Worm (Caenorhabditis elegans) whole organism, young adult: ENCODE results near the gene capg-2.

Experiments used
- F49E8.2 ChIP-seq: sonication (generic microtip); optimal IDR thresholded peaks from 3 replicates; lab custom pipeline; 2017; ENCODE audit warnings: missing genetic modification characterization, mild to moderate bottlenecking, missing compliant biosample characterization, antibody characterized with exemption, moderate library complexity; ENCODE audit not compliant: insufficient read depth
- Y79H2A.3 ChIP-seq: fragments of 200-800 bp; sonication (Bioruptor generic); conservative IDR thresholded peaks from 2 replicates; pipeline ENCODE4 v1.3.6; 2022; ENCODE audit warnings: missing genetic modification reagents, missing genetic modification characterization, missing compliant biosample characterization
- ceh-27 ChIP-seq: fragments of 200-800 bp; sonication (Bioruptor generic); optimal IDR thresholded peaks from 2 replicates; lab custom pipeline; 2018; ENCODE audit warnings: mild to moderate bottlenecking, missing genetic modification characterization, moderate library complexity, missing compliant biosample characterization
- die-1 ChIP-seq: sonication (generic microtip); optimal IDR thresholded peaks from 2 replicates; lab custom pipeline; 2016; ENCODE audit warnings: missing genotype, mild to moderate bottlenecking, missing genetic modification characterization, missing compliant biosample characterization
- ekl-4 ChIP-seq: fragments of 200-800 bp; sonication (Bioruptor generic); IDR thresholded peaks from 2 replicates; pipeline ENCODE4 v1.3.6; 2022; ENCODE audit warnings: missing genetic modification reagents, missing genetic modification characterization, missing compliant biosample characterization
- hmg-20 ChIP-seq: fragments of 200-800 bp; sonication (Bioruptor generic); IDR thresholded peaks from 2 replicates; pipeline ENCODE4 v1.3.6; 2022; ENCODE audit warnings: missing genetic modification reagents, missing genetic modification characterization, missing compliant biosample characterization
- lin-40 ChIP-seq: sonication (generic microtip); optimal IDR thresholded peaks from 2 replicates; lab custom pipeline; 2016; ENCODE audit warnings: missing genetic modification characterization, mild to moderate bottlenecking, missing compliant biosample characterization, missing genotype, missing genetic modification reagents
- sea-2 ChIP-seq: fragments of 200-800 bp; sonication (Bioruptor generic); IDR thresholded peaks from 2 replicates; pipeline ENCODE4 v1.3.6; 2022; ENCODE audit warnings: missing genetic modification characterization, missing compliant biosample characterization
- unc-62 ChIP-seq: fragments of 150-350 bp; optimal IDR thresholded peaks from 2 replicates; lab custom pipeline; 2014; ENCODE audit warnings: missing biosample characterization, missing genetic modification reagents, missing genetic modification characterization

DNA sequence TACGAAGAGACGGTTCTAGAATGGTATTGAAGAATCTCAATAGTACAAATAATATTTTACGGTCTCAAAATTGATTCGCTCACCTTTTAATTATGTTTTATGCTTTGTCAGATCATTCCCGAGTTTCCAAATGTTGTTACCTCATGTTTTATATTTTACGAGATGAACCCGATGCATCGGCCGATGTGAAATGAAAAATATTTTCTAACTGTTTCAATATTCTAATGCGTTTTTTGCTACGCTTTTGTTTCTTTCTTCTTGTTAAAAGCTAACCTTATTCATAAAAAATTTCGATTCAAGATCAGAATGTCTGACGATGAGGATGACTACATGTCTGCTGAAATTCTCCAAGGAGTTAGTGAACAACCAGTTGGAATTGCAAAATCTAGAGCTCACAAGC is 20.6 kb upstream of the capg-2 start, which contains the start of gene T04H1.5:
- TF ChIP-seq die-1 (tag; lab: Kevin White, UChicago): no peak
- TF ChIP-seq sea-2 (GFP tag; lab: Robert Waterston, UW): no peak
- TF ChIP-seq unc-62 (GFP tag; lab: Kevin White, UChicago): no peak
- TF ChIP-seq F49E8.2 (tag; lab: Kevin White, UChicago): no peak
- no peak for TF ChIP-seq ekl-4 (GFP tag; lab: Robert Waterston, UW)
- TF ChIP-seq hmg-20 (GFP tag; lab: Robert Waterston, UW): no peak
- TF ChIP-seq ceh-27 (GFP tag; lab: Kevin White, UChicago): no peak
- TF ChIP-seq Y79H2A.3 (GFP tag; lab: Robert Waterston, UW): no peak
- no peak for TF ChIP-seq lin-40 (tag; lab: Kevin White, UChicago)
